Worm (Caenorhabditis elegans) whole organism, L1 larva: ENCODE results near the gene D1005.6.
"Not testable (repeated sequence)": the region's sequence is repeated elsewhere in the genome, so short reads cannot be mapped to it uniquely, and the experiment has no call there.

ENCODE experiments used
- alr-1 ChIP-seq: fragments of 200-800 bp; sonication (Bioruptor generic); optimal IDR thresholded peaks from 2 replicates; lab custom pipeline; 2018; ENCODE audit warnings: borderline replicate concordance, mild to moderate bottlenecking, missing genetic modification characterization, missing compliant biosample characterization
- ama-1 ChIP-seq: fragments of 150-350 bp; optimal IDR thresholded peaks from 2 replicates; lab custom pipeline; 2014
- blmp-1 ChIP-seq: fragments of 150-350 bp; optimal IDR thresholded peaks from 2 replicates; lab custom pipeline; 2014; ENCODE audit warnings: missing biosample characterization, missing genetic modification characterization
- ceh-82 ChIP-seq, 3 experiments: fragments of 150-350 bp in 1 of 3; sonication (generic microtip) in 2 of 3; optimal IDR thresholded peaks; 2 replicates each; lab custom pipeline; 2014 to 2017; ENCODE audit warnings: missing biosample characterization in 3 of 3, missing genetic modification characterization in 3 of 3
- dsc-1 ChIP-seq: sonication (generic microtip); optimal IDR thresholded peaks from 2 replicates; lab custom pipeline; 2016; ENCODE audit warnings: mild to moderate bottlenecking, missing genetic modification characterization, missing compliant biosample characterization
- efl-1 ChIP-seq, 4 experiments: fragments of 150-350 bp; optimal IDR thresholded peaks in 3 of 4; peaks in 1 of 4; 1 replicate in 1 of 4; 2 replicates in 3 of 4; lab custom pipeline; 2014; ENCODE audit warnings: missing biosample characterization in 2 of 4, missing genetic modification characterization in 2 of 4, missing genetic modification reagents in 2 of 4
- egl-13 ChIP-seq: sonication (generic microtip); optimal IDR thresholded peaks from 2 replicates; lab custom pipeline; 2016; ENCODE audit warnings: missing genotype, missing genetic modification reagents, missing genetic modification characterization, missing compliant biosample characterization
- elt-3 ChIP-seq, 6 experiments: fragments of 150-350 bp in 1 of 6; sonication (generic microtip); optimal IDR thresholded peaks; 2 replicates each; lab custom pipeline; 2017 to 2018; ENCODE audit warnings: missing biosample characterization in 6 of 6, missing genetic modification characterization in 6 of 6, inconsistent platforms in 1 of 6
- ets-5 ChIP-seq: fragments of 200-800 bp; sonication (Bioruptor generic); IDR thresholded peaks from 2 replicates; pipeline ENCODE4 v1.3.6; 2022; ENCODE audit warnings: missing genetic modification characterization, missing compliant biosample characterization
- fkh-10 ChIP-seq: sonication (generic microtip); optimal IDR thresholded peaks from 2 replicates; lab custom pipeline; 2017; ENCODE audit warnings: missing biosample characterization, missing genetic modification reagents, missing genetic modification characterization
- fkh-8 ChIP-seq: sonication (generic microtip); optimal IDR thresholded peaks from 2 replicates; lab custom pipeline; 2016; ENCODE audit warnings: mild to moderate bottlenecking, missing genetic modification characterization, missing compliant biosample characterization
- hlh-17 ChIP-seq: fragments of 200-800 bp; sonication (Bioruptor generic); optimal IDR thresholded peaks from 2 replicates; lab custom pipeline; 2018; ENCODE audit warnings: missing genetic modification characterization, mild to moderate bottlenecking, missing compliant biosample characterization, moderate library complexity, borderline replicate concordance
- hpl-2 ChIP-seq: fragments of 150-350 bp; optimal IDR thresholded peaks from 2 replicates; lab custom pipeline; 2014; ENCODE audit warnings: missing biosample characterization, missing genetic modification reagents, missing genetic modification characterization
- jun-1 ChIP-seq: fragments of 150-350 bp; optimal IDR thresholded peaks from 2 replicates; lab custom pipeline; 2014; ENCODE audit warnings: missing biosample characterization, missing genetic modification reagents, missing genetic modification characterization
- lin-39 ChIP-seq: fragments of 150-350 bp; optimal IDR thresholded peaks from 2 replicates; lab custom pipeline; 2014; ENCODE audit warnings: missing biosample characterization, missing genetic modification reagents, missing genetic modification characterization
- lsy-2 ChIP-seq, 2 experiments: fragments of 150-350 bp; optimal IDR thresholded peaks; 2 replicates each; lab custom pipeline; 2014; ENCODE audit warnings: missing biosample characterization in 2 of 2, missing genetic modification characterization in 2 of 2
- mep-1 ChIP-seq: fragments of 150-350 bp; optimal IDR thresholded peaks from 2 replicates; lab custom pipeline; 2014; ENCODE audit warnings: missing biosample characterization, missing genetic modification characterization
- nhr-12 ChIP-seq: sonication (generic microtip); optimal IDR thresholded peaks from 2 replicates; lab custom pipeline; 2017; ENCODE audit warnings: missing biosample characterization, missing genetic modification characterization
- nhr-20 ChIP-seq: sonication (generic microtip); optimal IDR thresholded peaks from 2 replicates; lab custom pipeline; 2016; ENCODE audit warnings: mild to moderate bottlenecking, missing genetic modification characterization, missing compliant biosample characterization
- nhr-47 ChIP-seq: sonication (generic microtip); optimal IDR thresholded peaks from 2 replicates; lab custom pipeline; 2016; ENCODE audit warnings: mild to moderate bottlenecking, missing genetic modification characterization, moderate library complexity, missing compliant biosample characterization
- nhr-76 ChIP-seq: sonication (generic microtip); optimal IDR thresholded peaks from 2 replicates; lab custom pipeline; 2017; ENCODE audit warnings: missing biosample characterization, missing genetic modification characterization
- nhr-84 ChIP-seq: sonication (generic microtip); optimal IDR thresholded peaks from 2 replicates; lab custom pipeline; 2017; ENCODE audit warnings: missing biosample characterization, missing genetic modification characterization
- nhr-85 ChIP-seq: sonication (generic microtip); peaks from one replicate; lab custom pipeline; 2016; ENCODE audit warnings: missing genetic modification characterization, inconsistent platforms, missing compliant biosample characterization
- pax-3 ChIP-seq: fragments of 200-800 bp; sonication (Bioruptor generic); optimal IDR thresholded peaks from 2 replicates; lab custom pipeline; 2018; ENCODE audit warnings: mild to moderate bottlenecking, missing genetic modification characterization, moderate library complexity, missing compliant biosample characterization
- rnt-1 ChIP-seq: sonication (generic microtip); optimal IDR thresholded peaks from 2 replicates; lab custom pipeline; 2016; ENCODE audit warnings: mild to moderate bottlenecking, missing genetic modification characterization, moderate library complexity, missing compliant biosample characterization
- skn-1 ChIP-seq: fragments of 150-350 bp; optimal IDR thresholded peaks from 2 replicates; lab custom pipeline; 2014; ENCODE audit warnings: missing biosample characterization, missing genetic modification characterization
- snu-23 ChIP-seq: sonication (generic microtip); optimal IDR thresholded peaks from 2 replicates; lab custom pipeline; 2016; ENCODE audit warnings: missing genetic modification characterization, missing compliant biosample characterization
- sup-37 ChIP-seq: fragments of 200-800 bp; sonication (Bioruptor generic); optimal IDR thresholded peaks from 2 replicates; lab custom pipeline; 2018; ENCODE audit warnings: mild to moderate bottlenecking, missing genetic modification characterization, missing compliant biosample characterization
- swsn-7 ChIP-seq: sonication (generic microtip); optimal IDR thresholded peaks from 2 replicates; lab custom pipeline; 2016; ENCODE audit warnings: missing genetic modification characterization, missing compliant biosample characterization
- tbx-2 ChIP-seq: sonication (generic microtip); optimal IDR thresholded peaks from 2 replicates; lab custom pipeline; 2016; ENCODE audit warnings: missing genetic modification characterization, missing compliant biosample characterization
- unc-62 ChIP-seq: fragments of 150-350 bp; optimal IDR thresholded peaks from 2 replicates; lab custom pipeline; 2014; ENCODE audit warnings: missing biosample characterization, missing genetic modification reagents, missing genetic modification characterization
- ztf-4 ChIP-seq: fragments of 150-350 bp; optimal IDR thresholded peaks from 2 replicates; lab custom pipeline; 2014; ENCODE audit warnings: missing biosample characterization, missing genetic modification characterization

D1005.6 gene

ce11 chrX:1437097-1437496 lies 27.5 kb downstream of the D1005.6 start:
- TF ChIP-seq nhr-84 (tag; lab: Kevin White, UChicago) (no peak), nhr-85 (no peak), skn-1 (tag; lab: Kevin White, UChicago) (peak; percentile 22), snu-23 (peak; percentile 18), dsc-1 (tag; lab: Kevin White, UChicago) (peak; percentile 53), fkh-8 (tag; lab: Kevin White, UChicago) (peak; percentile 43), swsn-7 (tag; lab: Kevin White, UChicago) (no peak), egl-13 (tag; lab: Kevin White, UChicago) (no peak), nhr-20 (tag; lab: Kevin White, UChicago) (no peak), jun-1 (tag; lab: Kevin White, UChicago) (peak; percentile 1), ztf-4 (tag; lab: Kevin White, UChicago) (no peak), fkh-10 (GFP tag; lab: Kevin White, UChicago) (peak; percentile 55), ceh-82 (tag; optimal IDR thresholded peaks at IDR 0.05; lab: Kevin White, UChicago) (peak; percentile 10 to 57 (median 21)), rnt-1 (tag; lab: Kevin White, UChicago) (peak; percentile 9), mep-1 (tag; lab: Kevin White, UChicago) (peak; percentile 4), lsy-2 (tag; optimal IDR thresholded peaks at IDR 0.05; lab: Kevin White, UChicago) (no peak), nhr-47 (tag; lab: Kevin White, UChicago) (peak; percentile 68), efl-1 (optimal IDR thresholded peaks at IDR 0.05; lab: Kevin White, UChicago) (peak in 1 of 2 experiments; percentile 17), efl-1 (GFP tag; optimal IDR thresholded peaks at IDR 0.05 in 1 of 2; lab: Kevin White, UChicago) (peak in 1 of 2 experiments; percentile 70), tbx-2 (tag; lab: Kevin White, UChicago) (peak; percentile 11), alr-1 (no peak)

ce11 chrX:1430707-1431106 lies 33.9 kb downstream of the D1005.6 start, which contains the start of gene F19G12.1:
F19G12.1 (plus strand) TSS chrX:1431007.
- TF ChIP-seq hlh-17 (GFP tag; lab: Kevin White, UChicago); blmp-1 (tag; lab: Kevin White, UChicago); ama-1 (lab: Kevin White, UChicago): not testable (repeated sequence)

- TF ChIP-seq lin-39 (tag; lab: Kevin White, UChicago) (no peak), unc-62 (GFP tag; lab: Kevin White, UChicago) (no peak), ztf-4 (tag; lab: Kevin White, UChicago) (no peak)
These were observed 38.2 kb downstream of the D1005.6 start, which contains the start of gene F19G12.11 for ce11 chrX:1426425-1426824. F19G12.11 (minus strand) TSS chrX:1426525.

ce11 chrX:1424509-1424908 lies 40.1 kb downstream of the D1005.6 start, which contains the start of gene F19G12.3:
F19G12.3 (plus strand) TSS chrX:1424809.
- TF ChIP-seq ets-5 (GFP tag; lab: Robert Waterston, UW) (no peak), sup-37 (GFP tag; lab: Kevin White, UChicago) (no peak), ztf-4 (tag; lab: Kevin White, UChicago) (no peak), skn-1 (tag; lab: Kevin White, UChicago) (peak; percentile 42), fkh-10 (GFP tag; lab: Kevin White, UChicago) (no peak), fkh-8 (tag; lab: Kevin White, UChicago) (peak; percentile 7), pax-3 (tag; lab: Kevin White, UChicago) (no peak)

- no peak for TF ChIP-seq nhr-20 (tag; lab: Kevin White, UChicago)
- TF ChIP-seq hpl-2: no peak
- no peak for TF ChIP-seq nhr-12 (tag; lab: Kevin White, UChicago)
- TF ChIP-seq nhr-76 (tag; lab: Kevin White, UChicago): no peak
- TF ChIP-seq nhr-85: no peak
- TF ChIP-seq skn-1 (tag; lab: Kevin White, UChicago): peak; percentile 100
- TF ChIP-seq elt-3 (tag; optimal IDR thresholded peaks at IDR 0.05; lab: Kevin White, UChicago): peak in 1 of 6 experiments; percentile 30
These were observed 44.1 kb downstream of the D1005.6 start for ce11 chrX:1420524-1420923.
